Worm (Caenorhabditis elegans) whole organism, midembryonic: Measurements from ENCODE around the gene lips-17.

Experiments used
- T22C8.4 ChIP-seq: fragments of 200-800 bp; sonication (Bioruptor generic); IDR thresholded peaks from 2 replicates; pipeline ENCODE4 v1.3.6; 2022; ENCODE audit warnings: missing genetic modification characterization, missing compliant biosample characterization
- cog-1 ChIP-seq: sonication (generic microtip); optimal IDR thresholded peaks from 2 replicates; lab custom pipeline; 2016; ENCODE audit warnings: missing genetic modification characterization, missing compliant biosample characterization
- flt-1 ChIP-seq: fragments of 200-800 bp; sonication (Bioruptor generic); IDR thresholded peaks from 2 replicates; pipeline ENCODE4 v1.3.6; 2022; ENCODE audit warnings: missing genetic modification characterization, missing compliant biosample characterization
- klf-2 ChIP-seq: fragments of 200-800 bp; sonication (Bioruptor generic); conservative IDR thresholded peaks from 2 replicates; pipeline ENCODE4 v1.3.6; 2022; ENCODE audit warnings: missing genetic modification reagents, missing genetic modification characterization, missing compliant biosample characterization
- med-1 ChIP-seq: sonication (generic microtip); optimal IDR thresholded peaks from 2 replicates; lab custom pipeline; 2017; ENCODE audit warnings: missing genetic modification characterization, mild to moderate bottlenecking, missing compliant biosample characterization, antibody characterized with exemption, missing genetic modification reagents; ENCODE audit not compliant: insufficient read depth
- ref-1 ChIP-seq: fragments of 200-800 bp; sonication (Bioruptor generic); conservative IDR thresholded peaks from 2 replicates; pipeline ENCODE4 v1.3.6; 2022; ENCODE audit warnings: missing genetic modification reagents, missing genetic modification characterization, missing compliant biosample characterization
- tab-1 ChIP-seq: fragments of 200-800 bp; sonication (Bioruptor generic); IDR thresholded peaks from 2 replicates; pipeline ENCODE4 v1.3.6; 2022; ENCODE audit warnings: missing genetic modification characterization, missing compliant biosample characterization
- ztf-23 ChIP-seq: fragments of 200-800 bp; sonication (Bioruptor generic); IDR thresholded peaks from 2 replicates; pipeline ENCODE4 v1.3.6; 2022; ENCODE audit warnings: missing genetic modification reagents, missing genetic modification characterization, missing compliant biosample characterization
- ztf-29 ChIP-seq: fragments of 200-800 bp; sonication (Bioruptor generic); IDR thresholded peaks from 2 replicates; pipeline ENCODE4 v1.3.6; 2022; ENCODE audit warnings: missing genetic modification reagents, missing genetic modification characterization, missing compliant biosample characterization

lips-17 gene

ce11 chrII:7628640-7629039 is 20.6 kb downstream of the lips-17 start:
- TF ChIP-seq klf-2 (GFP tag; lab: Robert Waterston, UW) (no peak), tab-1 (GFP tag; lab: Robert Waterston, UW) (no peak), ztf-29 (no peak), cog-1 (tag; lab: Kevin White, UChicago) (no peak), ztf-23 (GFP tag; lab: Robert Waterston, UW) (no peak), T22C8.4 (GFP tag; lab: Robert Waterston, UW) (no peak), med-1 (no peak), flt-1 (no peak), ref-1 (GFP tag; lab: Robert Waterston, UW) (no peak)

DNA sequence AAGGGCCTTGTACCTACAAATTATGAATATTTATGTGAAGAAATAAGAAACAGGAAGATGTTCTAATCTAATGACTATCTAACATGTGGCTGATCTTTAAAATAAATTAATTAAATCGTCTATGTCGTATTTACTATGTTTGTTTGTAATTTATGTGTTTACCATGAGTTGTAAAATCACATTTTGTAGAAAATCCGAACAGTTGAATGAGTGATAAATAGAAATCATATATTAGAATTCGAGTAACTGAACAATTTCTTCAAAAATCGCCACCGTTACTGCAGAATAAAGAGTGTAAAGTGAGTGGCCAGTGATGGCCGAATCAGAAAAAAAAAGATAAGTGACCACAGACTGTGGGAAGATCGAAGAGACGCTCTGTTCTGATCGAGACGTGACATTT is 22.0 kb downstream of the lips-17 start:
- TF ChIP-seq ztf-23 (GFP tag; lab: Robert Waterston, UW) (no peak), flt-1 (no peak), ref-1 (GFP tag; lab: Robert Waterston, UW) (no peak), med-1 (no peak), klf-2 (GFP tag; lab: Robert Waterston, UW) (no peak), ztf-29 (no peak), tab-1 (GFP tag; lab: Robert Waterston, UW) (no peak), cog-1 (tag; lab: Kevin White, UChicago) (no peak), T22C8.4 (GFP tag; lab: Robert Waterston, UW) (no peak)

ce11 chrII:7631171-7631570 is 23.1 kb downstream of the lips-17 start:
- TF ChIP-seq ztf-29: peak; percentile 58; the same call in 1 of the 2 replicates
- TF ChIP-seq flt-1: no peak
- peak; percentile 39 for TF ChIP-seq cog-1 (tag; lab: Kevin White, UChicago)

ce11 chrII:7631677-7632210 is 23.7 kb downstream of the lips-17 start:
- TF ChIP-seq cog-1 (tag; lab: Kevin White, UChicago): no peak
- no peak for TF ChIP-seq ztf-23 (GFP tag; lab: Robert Waterston, UW)
- TF ChIP-seq tab-1 (GFP tag; lab: Robert Waterston, UW): no peak
- no peak for TF ChIP-seq flt-1
- no peak for TF ChIP-seq T22C8.4 (GFP tag; lab: Robert Waterston, UW)
- TF ChIP-seq med-1: no peak
- TF ChIP-seq ztf-29: no peak
- TF ChIP-seq ref-1 (GFP tag; lab: Robert Waterston, UW): no peak
- no peak for TF ChIP-seq klf-2 (GFP tag; lab: Robert Waterston, UW)

DNA sequence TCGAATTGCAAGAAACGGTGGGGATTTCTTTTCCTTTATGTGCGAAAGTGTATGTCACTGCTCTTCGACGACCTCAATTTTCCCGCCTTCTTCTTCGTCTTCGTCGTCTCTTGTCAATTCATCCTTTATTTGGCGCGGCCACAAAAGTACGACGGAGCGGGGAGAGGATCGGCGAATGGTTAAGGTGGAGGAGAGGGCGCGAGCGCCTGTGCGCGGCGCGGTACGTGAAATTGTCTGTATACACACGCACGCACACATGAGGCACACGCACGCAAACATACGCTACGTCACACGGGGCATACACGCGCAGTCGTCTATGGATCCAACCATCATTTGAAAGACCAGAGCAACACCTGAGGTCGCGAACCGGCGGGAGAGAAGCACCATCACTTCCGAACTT is 27.2 kb downstream of the lips-17 start:
- TF ChIP-seq cog-1 (tag; lab: Kevin White, UChicago): no peak
- no peak for TF ChIP-seq T22C8.4 (GFP tag; lab: Robert Waterston, UW)
- TF ChIP-seq med-1: no peak
- no peak for TF ChIP-seq ztf-29
- TF ChIP-seq ztf-23 (GFP tag; lab: Robert Waterston, UW): no peak
- no peak for TF ChIP-seq flt-1
- no peak for TF ChIP-seq tab-1 (GFP tag; lab: Robert Waterston, UW)
- no peak for TF ChIP-seq klf-2 (GFP tag; lab: Robert Waterston, UW)
- no peak for TF ChIP-seq ref-1 (GFP tag; lab: Robert Waterston, UW)

ce11 chrII:7636941-7637340 is 28.9 kb downstream of the lips-17 start:
- TF ChIP-seq ztf-23 (GFP tag; lab: Robert Waterston, UW) (no peak), ztf-29 (no peak), T22C8.4 (GFP tag; lab: Robert Waterston, UW) (no peak), cog-1 (tag; lab: Kevin White, UChicago) (no peak), flt-1 (no peak), ref-1 (GFP tag; lab: Robert Waterston, UW) (no peak), klf-2 (GFP tag; lab: Robert Waterston, UW) (no peak), tab-1 (GFP tag; lab: Robert Waterston, UW) (no peak), med-1 (no peak)

ce11 chrII:7639036-7639435 is 31.0 kb downstream of the lips-17 start:
- TF ChIP-seq med-1 (no peak), tab-1 (GFP tag; lab: Robert Waterston, UW) (no peak)

ce11 chrII:7640161-7640841 is 32.2 kb downstream of the lips-17 start:
- TF ChIP-seq ztf-23 (GFP tag; lab: Robert Waterston, UW): no peak
- no peak for TF ChIP-seq cog-1 (tag; lab: Kevin White, UChicago)
- no peak for TF ChIP-seq med-1
- TF ChIP-seq klf-2 (GFP tag; lab: Robert Waterston, UW): no peak
- TF ChIP-seq T22C8.4 (GFP tag; lab: Robert Waterston, UW): no peak
- no peak for TF ChIP-seq flt-1
- no peak for TF ChIP-seq tab-1 (GFP tag; lab: Robert Waterston, UW)
- TF ChIP-seq ref-1 (GFP tag; lab: Robert Waterston, UW): no peak

DNA sequence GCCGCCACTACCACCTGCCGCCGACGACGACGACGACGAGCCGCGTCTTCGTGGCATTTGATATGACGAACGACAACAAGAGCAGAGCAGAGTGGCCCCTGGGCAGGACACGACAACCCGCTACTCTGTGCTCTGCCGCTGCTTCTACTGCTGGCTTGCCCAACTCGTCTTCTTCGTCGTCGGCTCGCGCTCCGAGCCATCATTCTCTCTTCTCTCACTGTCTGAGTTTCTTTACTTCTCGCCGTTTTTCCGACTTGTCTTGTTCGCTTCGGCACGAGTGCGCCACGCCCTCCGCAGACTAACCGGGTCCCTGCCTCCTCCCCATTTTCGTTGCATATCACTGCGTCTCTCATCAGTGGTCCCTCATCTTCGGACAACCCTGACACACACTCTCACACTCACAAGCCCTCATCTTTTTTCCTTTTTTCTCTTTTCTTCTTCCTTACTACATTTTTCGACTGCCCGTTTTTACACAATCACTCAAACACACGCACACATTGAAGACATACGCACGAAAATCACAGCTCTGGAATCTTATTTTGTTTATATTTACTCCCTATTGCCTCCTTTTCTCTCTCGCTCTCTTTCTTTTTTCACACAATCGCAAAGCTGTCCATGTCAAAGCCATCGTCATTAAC is 34.1 kb downstream of the lips-17 start:
- peak; percentile 17 for TF ChIP-seq cog-1 (tag; lab: Kevin White, UChicago)
- no peak for TF ChIP-seq tab-1 (GFP tag; lab: Robert Waterston, UW)
- peak; percentile 58 for TF ChIP-seq flt-1
- no peak for TF ChIP-seq ztf-29
- TF ChIP-seq ref-1 (GFP tag; lab: Robert Waterston, UW): no peak
- no peak for TF ChIP-seq med-1
- no peak for TF ChIP-seq ztf-23 (GFP tag; lab: Robert Waterston, UW)
- no peak for TF ChIP-seq T22C8.4 (GFP tag; lab: Robert Waterston, UW)

DNA sequence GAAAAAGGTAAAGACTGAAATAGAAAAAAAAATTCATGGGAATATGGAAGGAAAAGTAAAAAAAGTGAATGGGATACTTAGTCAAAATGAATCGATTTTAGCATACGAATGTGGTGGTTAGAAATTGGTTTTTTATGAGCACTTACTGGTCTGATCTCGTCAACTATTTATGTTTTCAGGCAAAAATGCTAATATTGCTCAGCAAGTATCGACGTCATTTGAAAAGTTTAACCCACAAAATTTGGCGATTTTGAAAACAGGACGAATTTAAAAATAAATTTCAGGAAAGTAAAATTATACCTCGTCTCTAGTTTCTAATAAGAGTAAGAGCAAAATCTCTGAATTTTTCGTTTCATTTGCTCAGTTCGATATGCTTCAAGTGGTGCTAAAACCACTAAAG is 35.2 kb downstream of the lips-17 start:
- no peak for TF ChIP-seq med-1
- TF ChIP-seq cog-1 (tag; lab: Kevin White, UChicago): no peak
- TF ChIP-seq flt-1: no peak
- TF ChIP-seq T22C8.4 (GFP tag; lab: Robert Waterston, UW): no peak
- TF ChIP-seq ref-1 (GFP tag; lab: Robert Waterston, UW): no peak
- TF ChIP-seq klf-2 (GFP tag; lab: Robert Waterston, UW): no peak
- no peak for TF ChIP-seq tab-1 (GFP tag; lab: Robert Waterston, UW)
- TF ChIP-seq ztf-29: no peak
- no peak for TF ChIP-seq ztf-23 (GFP tag; lab: Robert Waterston, UW)
